Worm (Caenorhabditis elegans): ENCODE results near the gene C49A9.4.
A peak's percentile ranks its signal among the peaks of the same experiment; 100 is the strongest.
"Not testable (repeated sequence)": the region's sequence is repeated elsewhere in the genome, so short reads cannot be mapped to it uniquely, and the experiment has no call there.

The C49A9.4 gene

ce11 chrIV:6253000-6253399 is 33.5 kb downstream of the C49A9.4 start, which contains the start of gene T13A10.2:
Gene T13A10.2, plus strand, starts transcription at chrIV:6253300.
- TF ChIP-seq madf-9 (GFP tag; conservative IDR thresholded peaks at IDR 0.05); zip-11 (GFP tag; IDR thresholded peaks at IDR 0.05); F44E2.7 (GFP tag; IDR thresholded peaks at IDR 0.05): not testable (repeated sequence)

DNA sequence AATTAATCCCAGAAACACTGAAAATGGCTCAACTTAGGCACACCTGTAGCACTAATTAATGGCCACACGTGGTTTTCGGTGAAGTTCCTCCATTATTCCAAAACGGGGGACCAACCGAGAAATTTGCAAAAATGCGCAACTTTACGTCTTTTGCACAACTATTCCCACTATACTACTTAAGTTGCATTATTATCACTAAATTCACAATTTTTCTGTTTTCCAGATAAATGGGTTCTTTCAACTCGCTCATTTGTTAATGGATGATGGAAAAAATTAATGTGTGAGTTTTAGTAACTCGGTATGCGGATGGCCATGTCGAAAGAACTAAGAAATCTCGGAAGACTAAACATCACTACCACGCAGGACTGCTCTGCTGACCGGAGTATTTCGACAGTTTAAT is 35.1 kb downstream of the C49A9.4 start, which contains the start of gene T13A10.64:
Gene T13A10.64 (plus strand): TSS at position 301 of the 400 bp plus-strand sequence.
- no peak for TF ChIP-seq gei-8 (GFP tag; optimal IDR thresholded peaks at IDR 0.05)
- no peak for TF ChIP-seq Y105C5A.15 (GFP tag; IDR thresholded peaks at IDR 0.05)

DNA sequence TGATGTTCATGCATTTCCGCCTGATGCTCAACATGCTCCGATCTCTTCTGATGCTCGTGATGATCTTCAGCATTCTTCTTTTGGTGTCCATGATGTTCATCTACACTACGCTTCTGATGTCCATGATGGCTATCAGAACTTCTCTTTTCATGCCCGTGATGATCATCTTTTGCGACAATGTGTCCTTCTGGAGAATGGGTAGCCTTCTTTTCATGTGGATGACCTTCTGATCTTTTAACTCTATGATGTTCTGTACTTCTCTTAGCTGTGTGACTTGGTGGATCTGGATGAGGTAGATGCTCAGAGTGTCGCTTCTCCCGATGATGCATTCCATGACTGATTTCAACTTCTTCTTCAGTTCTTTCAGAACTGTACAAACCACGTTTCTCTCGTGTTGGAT is 39.5 kb downstream of the C49A9.4 start:
- TF ChIP-seq cey-2 (tag; optimal IDR thresholded peaks at IDR 0.05; ENCODE audit: borderline replicate concordance, insufficient read depth) = no peak
- peak in 1 of 2 experiments; percentile 90 for TF ChIP-seq unc-62 (GFP tag; optimal IDR thresholded peaks at IDR 0.05 in 1 of 2)
- TF ChIP-seq unc-62 (tag; optimal IDR thresholded peaks at IDR 0.05) = no peak
- TF ChIP-seq fkh-10 (GFP tag; optimal IDR thresholded peaks at IDR 0.05) = no peak
- no peak for TF ChIP-seq jun-1 (tag; optimal IDR thresholded peaks at IDR 0.05)

ce11 chrIV:6259732-6260131 is 40.2 kb downstream of the C49A9.4 start, which contains the start of gene nlp-16:
Gene nlp-16, minus strand, starts transcription at chrIV:6259832.
- TF ChIP-seq unc-62 (GFP tag; optimal IDR thresholded peaks at IDR 0.05 in 1 of 2) = no peak
- no peak for TF ChIP-seq unc-62 (tag; optimal IDR thresholded peaks at IDR 0.05)
- TF ChIP-seq hif-1 (tag; optimal IDR thresholded peaks at IDR 0.05) = no peak
- no peak for TF ChIP-seq snpc-1.2 (GFP tag; IDR thresholded peaks at IDR 0.05)
- no peak for TF ChIP-seq dve-1 (tag; optimal IDR thresholded peaks at IDR 0.05; ENCODE audit: insufficient read depth)
- TF ChIP-seq ces-1 (GFP tag; optimal IDR thresholded peaks at IDR 0.05) = no peak
- TF ChIP-seq dmd-9 (GFP tag; IDR thresholded peaks at IDR 0.05) = no peak
- no peak for TF ChIP-seq php-3 (GFP tag; IDR thresholded peaks at IDR 0.05)
- no peak for TF ChIP-seq nhr-11 (tag; optimal IDR thresholded peaks at IDR 0.05)
- TF ChIP-seq mxl-2 (GFP tag; conservative IDR thresholded peaks at IDR 0.05) = no peak
- TF ChIP-seq unc-130 (GFP tag; optimal IDR thresholded peaks at IDR 0.05) = no peak
- no peak for TF ChIP-seq mep-1 (tag; optimal IDR thresholded peaks at IDR 0.05)

ce11 chrIV:6263244-6263643 is 43.8 kb downstream of the C49A9.4 start, which contains the start of gene srv-28:
Gene srv-28, minus strand, starts transcription at chrIV:6263344.
- TF ChIP-seq ceh-44 (GFP tag; IDR thresholded peaks at IDR 0.05) (no peak), daf-16 (GFP tag; optimal IDR thresholded peaks at IDR 0.05) (no peak), daf-16 (tag; optimal IDR thresholded peaks at IDR 0.05) (no peak), dve-1 (tag; optimal IDR thresholded peaks at IDR 0.05; ENCODE audit: insufficient read depth) (no peak), php-3 (GFP tag; IDR thresholded peaks at IDR 0.05) (no peak), aha-1 (tag) (peak; percentile 7), dmd-9 (GFP tag; IDR thresholded peaks at IDR 0.05) (no peak), fkh-10 (GFP tag; optimal IDR thresholded peaks at IDR 0.05) (no peak), unc-62 (GFP tag; optimal IDR thresholded peaks at IDR 0.05 in 1 of 2) (peak in 1 of 2 experiments; percentile 33), unc-62 (tag; optimal IDR thresholded peaks at IDR 0.05) (no peak), ceh-62 (tag; optimal IDR thresholded peaks at IDR 0.05) (no peak), mxl-3 (GFP tag; optimal IDR thresholded peaks at IDR 0.05) (no peak), dmd-6 (GFP tag; IDR thresholded peaks at IDR 0.05) (no peak), F26F4.8 (GFP tag; conservative IDR thresholded peaks at IDR 0.05) (no peak)

DNA sequence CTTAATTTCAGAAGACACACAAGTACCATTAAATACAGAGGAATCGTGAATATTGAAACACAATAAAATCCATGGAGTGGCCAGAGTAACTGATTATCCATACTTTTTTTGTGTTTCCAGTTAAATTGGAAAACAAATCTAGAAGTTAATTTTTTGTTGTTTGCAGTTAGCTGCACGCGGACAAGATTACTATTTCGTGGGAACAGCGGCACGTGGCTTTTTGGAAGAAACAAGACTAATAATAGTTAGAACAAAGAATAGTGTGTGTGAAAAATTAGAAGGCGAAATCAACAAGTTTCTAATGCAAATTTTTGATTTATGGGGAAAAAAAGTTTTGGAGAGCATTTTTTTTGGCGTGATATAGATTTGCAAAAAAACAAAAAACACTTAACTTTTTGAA is 47.0 kb downstream of the C49A9.4 start, which contains the start of gene srv-29:
Gene srv-29 (minus strand): TSS at position 101 of the 400 bp plus-strand sequence.
- TF ChIP-seq lin-39 (tag; optimal IDR thresholded peaks at IDR 0.05) = no peak
- TF ChIP-seq ces-1 (GFP tag; optimal IDR thresholded peaks at IDR 0.05) = no peak
- TF ChIP-seq F10B5.3 (tag; optimal IDR thresholded peaks at IDR 0.05) = no peak
- TF ChIP-seq F44E2.7 (GFP tag; IDR thresholded peaks at IDR 0.05) = no peak
- TF ChIP-seq madf-9 (GFP tag; conservative IDR thresholded peaks at IDR 0.05) = no peak
- no peak for TF ChIP-seq dve-1 (tag; optimal IDR thresholded peaks at IDR 0.05; ENCODE audit: insufficient read depth)
- no peak for TF ChIP-seq attf-4 (tag; optimal IDR thresholded peaks at IDR 0.05)
- no peak for TF ChIP-seq php-3 (GFP tag; IDR thresholded peaks at IDR 0.05)
- no peak for TF ChIP-seq fos-1 (tag; optimal IDR thresholded peaks at IDR 0.05)
- no peak for TF ChIP-seq lir-3 (tag; optimal IDR thresholded peaks at IDR 0.05)
- no peak for TF ChIP-seq lin-38 (GFP tag; IDR thresholded peaks at IDR 0.05)
- no peak for TF ChIP-seq R02D3.7 (tag; optimal IDR thresholded peaks at IDR 0.05)
- TF ChIP-seq duxl-1 (tag; optimal IDR thresholded peaks at IDR 0.05; ENCODE audit: poor library complexity) = no peak
- TF ChIP-seq mes-2 (tag; optimal IDR thresholded peaks at IDR 0.05; ENCODE audit: poor library complexity, severe bottlenecking) = no peak

All from whole organism, L4 larva.